Worm (Caenorhabditis elegans) whole organism, L4/young adult: ENCODE data around the gene lat-1.

Experiments
- W03F9.2 ChIP-seq: fragments of 150-350 bp; optimal IDR thresholded peaks from 2 replicates; lab custom pipeline; 2014; ENCODE audit warnings: missing biosample characterization, missing genetic modification characterization
- dao-5 ChIP-seq: sonication (generic microtip); optimal IDR thresholded peaks from 2 replicates; lab custom pipeline; 2016; ENCODE audit warnings: missing genotype, missing genetic modification characterization, moderate library complexity, missing compliant biosample characterization

ce11 chrII:8920955-8921354, 24.3 kb downstream of the lat-1 start:
- TF ChIP-seq dao-5 (tag; lab: Kevin White, UChicago) = no peak
- TF ChIP-seq W03F9.2 (tag; lab: Kevin White, UChicago) = no peak
